Worm (Caenorhabditis elegans) whole organism, young adult: ENCODE data around the gene gtf-2F2.

ENCODE experiments used
- F10E7.11 ChIP-seq: sonication (generic microtip); optimal IDR thresholded peaks from 2 replicates; lab custom pipeline; 2017; ENCODE audit warnings: mild to moderate bottlenecking, missing genetic modification characterization, moderate library complexity, missing compliant biosample characterization
- F37B4.10 ChIP-seq: fragments of 200-800 bp; sonication (Bioruptor generic); IDR thresholded peaks from 2 replicates; pipeline ENCODE4 v1.3.6; 2022; ENCODE audit warnings: missing genetic modification characterization, missing compliant biosample characterization
- F49E8.2 ChIP-seq: sonication (generic microtip); optimal IDR thresholded peaks from 3 replicates; lab custom pipeline; 2017; ENCODE audit warnings: missing genetic modification characterization, mild to moderate bottlenecking, missing compliant biosample characterization, antibody characterized with exemption, moderate library complexity; ENCODE audit not compliant: insufficient read depth
- F52B5.7 ChIP-seq: sonication (generic microtip); optimal IDR thresholded peaks from 2 replicates; lab custom pipeline; 2016; ENCODE audit warnings: mild to moderate bottlenecking, missing genetic modification characterization, missing compliant biosample characterization
- F55B11.4 ChIP-seq: sonication (generic microtip); optimal IDR thresholded peaks from 2 replicates; lab custom pipeline; 2016; ENCODE audit warnings: missing compliant biosample characterization, missing genetic modification characterization, borderline replicate concordance; ENCODE audit not compliant: insufficient read depth
- T07F8.4 ChIP-seq: sonication (generic microtip); optimal IDR thresholded peaks from 2 replicates; lab custom pipeline; 2016; ENCODE audit warnings: mild to moderate bottlenecking, missing genetic modification characterization, moderate library complexity, missing compliant biosample characterization
- Y56A3A.18 ChIP-seq: fragments of 200-800 bp; sonication (Bioruptor generic); IDR thresholded peaks from 2 replicates; pipeline ENCODE4 v1.3.6; 2022; ENCODE audit warnings: missing genetic modification reagents, missing genetic modification characterization, missing compliant biosample characterization
- Y67H2A.10 ChIP-seq: fragments of 200-800 bp; sonication (Bioruptor generic); conservative IDR thresholded peaks from 2 replicates; pipeline ENCODE4 v1.3.6; 2022; ENCODE audit warnings: missing genetic modification reagents, missing genetic modification characterization, missing compliant biosample characterization
- Y79H2A.3 ChIP-seq: fragments of 200-800 bp; sonication (Bioruptor generic); conservative IDR thresholded peaks from 2 replicates; pipeline ENCODE4 v1.3.6; 2022; ENCODE audit warnings: missing genetic modification reagents, missing genetic modification characterization, missing compliant biosample characterization
- Y95B8A.8 ChIP-seq: fragments of 200-800 bp; sonication (Bioruptor generic); IDR thresholded peaks from 2 replicates; pipeline ENCODE4 v1.3.6; 2022; ENCODE audit warnings: missing genetic modification reagents, missing genetic modification characterization, missing compliant biosample characterization
- ama-1 ChIP-seq, 3 experiments: fragments of 150-350 bp in 1 of 3; sonication (generic microtip) in 2 of 3; optimal IDR thresholded peaks; 2 replicates each; lab custom pipeline; 2014 to 2018; ENCODE audit warnings: missing biosample characterization in 2 of 3, missing genetic modification characterization in 2 of 3, missing genetic modification reagents in 2 of 3
- aptf-3 ChIP-seq: fragments of 200-800 bp; sonication (Bioruptor generic); IDR thresholded peaks from 2 replicates; pipeline ENCODE4 v1.3.6; 2022; ENCODE audit warnings: missing genetic modification characterization, missing compliant biosample characterization
- attf-6 ChIP-seq: fragments of 200-800 bp; sonication (Bioruptor generic); IDR thresholded peaks from 2 replicates; pipeline ENCODE4 v1.3.6; 2022; ENCODE audit warnings: missing genetic modification reagents, missing genetic modification characterization, missing compliant biosample characterization
- bed-2 ChIP-seq: fragments of 200-800 bp; sonication (Bioruptor generic); IDR thresholded peaks from 2 replicates; pipeline ENCODE4 v1.3.6; 2022; ENCODE audit warnings: missing genetic modification reagents, missing genetic modification characterization, missing compliant biosample characterization
- ceh-100 ChIP-seq: fragments of 200-800 bp; sonication (Bioruptor generic); IDR thresholded peaks from 2 replicates; pipeline ENCODE4 v1.3.6; 2022; ENCODE audit warnings: missing genetic modification reagents, missing genetic modification characterization, missing compliant biosample characterization
- ceh-58 ChIP-seq: fragments of 200-800 bp; sonication (Bioruptor generic); IDR thresholded peaks from 2 replicates; pipeline ENCODE4 v1.3.6; 2022; ENCODE audit warnings: missing genetic modification characterization, missing compliant biosample characterization
- chd-7 ChIP-seq: sonication (generic microtip); optimal IDR thresholded peaks from 2 replicates; lab custom pipeline; 2016; ENCODE audit warnings: mild to moderate bottlenecking, missing genetic modification characterization, moderate library complexity, missing compliant biosample characterization
- dpl-1 ChIP-seq: fragments of 150-350 bp; optimal IDR thresholded peaks from 2 replicates; lab custom pipeline; 2014; ENCODE audit warnings: missing biosample characterization, missing genetic modification reagents, missing genetic modification characterization
- efl-1 ChIP-seq: fragments of 150-350 bp; optimal IDR thresholded peaks from 2 replicates; lab custom pipeline; 2014; ENCODE audit warnings: missing biosample characterization, missing genetic modification reagents, missing genetic modification characterization
- egl-18 ChIP-seq: fragments of 200-800 bp; sonication (Bioruptor generic); IDR thresholded peaks from 2 replicates; pipeline ENCODE4 v1.3.6; 2022; ENCODE audit warnings: missing genetic modification reagents, missing genetic modification characterization, missing compliant biosample characterization
- ekl-4 ChIP-seq: fragments of 200-800 bp; sonication (Bioruptor generic); IDR thresholded peaks from 2 replicates; pipeline ENCODE4 v1.3.6; 2022; ENCODE audit warnings: missing genetic modification reagents, missing genetic modification characterization, missing compliant biosample characterization
- hlh-26 ChIP-seq: fragments of 200-800 bp; sonication (Bioruptor generic); conservative IDR thresholded peaks from 2 replicates; pipeline ENCODE4 v1.3.6; 2022; ENCODE audit warnings: missing genetic modification reagents, missing genetic modification characterization, missing compliant biosample characterization
- hrde-1 ChIP-seq: sonication (generic microtip); optimal IDR thresholded peaks from 2 replicates; lab custom pipeline; 2016; ENCODE audit warnings: missing genetic modification characterization, mild to moderate bottlenecking, missing compliant biosample characterization, moderate library complexity, missing genotype, missing genetic modification reagents, borderline replicate concordance
- hsf-1 ChIP-seq: fragments of 200-800 bp; sonication (Bioruptor generic); IDR thresholded peaks from 2 replicates; pipeline ENCODE4 v1.3.6; 2022; ENCODE audit warnings: missing genetic modification reagents, missing genetic modification characterization, missing compliant biosample characterization
- lin-26 ChIP-seq: fragments of 200-800 bp; sonication (Bioruptor generic); IDR thresholded peaks from 2 replicates; pipeline ENCODE4 v1.3.6; 2022; ENCODE audit warnings: missing genetic modification reagents, missing genetic modification characterization, missing compliant biosample characterization
- madf-10 ChIP-seq: sonication (generic microtip); optimal IDR thresholded peaks from 2 replicates; lab custom pipeline; 2016; ENCODE audit warnings: mild to moderate bottlenecking, missing genetic modification characterization, missing compliant biosample characterization
- mcd-1 ChIP-seq: fragments of 200-800 bp; sonication (Bioruptor generic); IDR thresholded peaks from 2 replicates; pipeline ENCODE4 v1.3.6; 2022; ENCODE audit warnings: missing genetic modification reagents, missing genetic modification characterization, missing compliant biosample characterization
- mxl-1 ChIP-seq: sonication (generic microtip); optimal IDR thresholded peaks from 2 replicates; lab custom pipeline; 2016; ENCODE audit warnings: missing genetic modification characterization, missing compliant biosample characterization
- pha-4 ChIP-seq: fragments of 150-350 bp; sonication (generic microtip); optimal IDR thresholded peaks from 2 replicates; lab custom pipeline; 2014; ENCODE audit warnings: missing biosample characterization, missing genetic modification reagents, missing genetic modification characterization
- rpc-1 ChIP-seq, 2 experiments: fragments of 150-350 bp in 1 of 2; sonication (generic microtip) in 1 of 2; optimal IDR thresholded peaks; 2 replicates each; lab custom pipeline; 2014 to 2018; ENCODE audit warnings: missing biosample characterization in 1 of 2, missing genetic modification characterization in 1 of 2, missing genetic modification reagents in 1 of 2, missing genotype in 1 of 2
- sea-2 ChIP-seq: fragments of 200-800 bp; sonication (Bioruptor generic); IDR thresholded peaks from 2 replicates; pipeline ENCODE4 v1.3.6; 2022; ENCODE audit warnings: missing genetic modification characterization, missing compliant biosample characterization
- sptf-2 ChIP-seq: fragments of 200-800 bp; sonication (Bioruptor generic); optimal IDR thresholded peaks from 2 replicates; lab custom pipeline; 2018; ENCODE audit warnings: mild to moderate bottlenecking, missing genetic modification characterization, missing compliant biosample characterization
- tlf-1 ChIP-seq: fragments of 200-800 bp; sonication (Bioruptor generic); optimal IDR thresholded peaks from 2 replicates; lab custom pipeline; 2018; ENCODE audit warnings: mild to moderate bottlenecking, missing genetic modification characterization, missing compliant biosample characterization
- unc-62 ChIP-seq: fragments of 150-350 bp; optimal IDR thresholded peaks from 2 replicates; lab custom pipeline; 2014; ENCODE audit warnings: missing biosample characterization, missing genetic modification reagents, missing genetic modification characterization
- ztf-18 ChIP-seq: sonication (generic microtip); optimal IDR thresholded peaks from 2 replicates; lab custom pipeline; 2016; ENCODE audit warnings: missing genotype, mild to moderate bottlenecking, missing genetic modification characterization, missing compliant biosample characterization
- ztf-28 ChIP-seq: fragments of 200-800 bp; sonication (Bioruptor generic); IDR thresholded peaks from 2 replicates; pipeline ENCODE4 v1.3.6; 2022; ENCODE audit warnings: missing genetic modification reagents, missing genetic modification characterization, missing compliant biosample characterization

gtf-2F2 gene

ce11 chrV:19027338-19027737 is 33.6 kb downstream of the gtf-2F2 start:
- TF ChIP-seq lin-26 (GFP tag; lab: Robert Waterston, UW) = no peak
- TF ChIP-seq F10E7.11 (tag; lab: Kevin White, UChicago) = no peak
- no peak for TF ChIP-seq F37B4.10
- no peak for TF ChIP-seq sea-2 (GFP tag; lab: Robert Waterston, UW)
- TF ChIP-seq F52B5.7 (tag; lab: Kevin White, UChicago) = no peak
- TF ChIP-seq Y95B8A.8 (GFP tag; lab: Robert Waterston, UW) = no peak
- no peak for TF ChIP-seq aptf-3 (GFP tag; lab: Robert Waterston, UW)
- no peak for TF ChIP-seq F55B11.4 (tag; lab: Kevin White, UChicago)
- TF ChIP-seq Y56A3A.18 (GFP tag; lab: Robert Waterston, UW) = no peak
- no peak for TF ChIP-seq hlh-26 (GFP tag; lab: Robert Waterston, UW)
- no peak for TF ChIP-seq madf-10 (tag; lab: Kevin White, UChicago)
- TF ChIP-seq dpl-1 (GFP tag; lab: Kevin White, UChicago) = no peak
- no peak for TF ChIP-seq F49E8.2
- TF ChIP-seq efl-1 (GFP tag; lab: Kevin White, UChicago) = no peak
- no peak for TF ChIP-seq ekl-4
- TF ChIP-seq mcd-1 (GFP tag; lab: Robert Waterston, UW) = no peak
- TF ChIP-seq bed-2 = no peak

ce11 chrV:19031456-19031855 is 37.7 kb downstream of the gtf-2F2 start, which contains the start of gene Y39B6A.27:
TSS of gene Y39B6A.27 (plus strand) at chrV:19031756.
- no peak for TF ChIP-seq chd-7 (tag; lab: Kevin White, UChicago)
- no peak for TF ChIP-seq unc-62 (GFP tag; lab: Kevin White, UChicago)
- no peak for TF ChIP-seq ceh-58
- TF ChIP-seq hrde-1 (tag; lab: Kevin White, UChicago) = no peak
- TF ChIP-seq pha-4 = no peak
- no peak for TF ChIP-seq sea-2 (GFP tag; lab: Robert Waterston, UW)
- TF ChIP-seq egl-18 (GFP tag; lab: Robert Waterston, UW) = no peak
- no peak for TF ChIP-seq sptf-2 (GFP tag; lab: Kevin White, UChicago)
- no peak for TF ChIP-seq ztf-28 (GFP tag; lab: Robert Waterston, UW)
- no peak for TF ChIP-seq ceh-100 (GFP tag; lab: Robert Waterston, UW)
- no peak for TF ChIP-seq ama-1 (optimal IDR thresholded peaks at IDR 0.05; lab: Kevin White, UChicago)
- no peak for TF ChIP-seq ama-1 (GFP tag; optimal IDR thresholded peaks at IDR 0.05; lab: Kevin White, UChicago)
- TF ChIP-seq, all 124 proteins: peak for 0

- TF ChIP-seq Y67H2A.10 (GFP tag; lab: Robert Waterston, UW) = no peak
- TF ChIP-seq T07F8.4 = no peak
- no peak for TF ChIP-seq hsf-1 (GFP tag; lab: Robert Waterston, UW)
- TF ChIP-seq tlf-1 (GFP tag; lab: Kevin White, UChicago) = no peak
- TF ChIP-seq attf-6 (GFP tag; lab: Robert Waterston, UW) = no peak
- TF ChIP-seq rpc-1 (optimal IDR thresholded peaks at IDR 0.05; lab: Kevin White, UChicago) = no peak
- TF ChIP-seq rpc-1 (tag; optimal IDR thresholded peaks at IDR 0.05; lab: Kevin White, UChicago) = no peak
- no peak for TF ChIP-seq F55B11.4 (tag; lab: Kevin White, UChicago)
- TF ChIP-seq mxl-1 = no peak
- TF ChIP-seq ztf-18 (tag; lab: Kevin White, UChicago) = no peak
- no peak for TF ChIP-seq hrde-1 (tag; lab: Kevin White, UChicago)
- TF ChIP-seq Y79H2A.3 (GFP tag; lab: Robert Waterston, UW) = no peak
- TF ChIP-seq Y56A3A.18 (GFP tag; lab: Robert Waterston, UW) = no peak
Measured at ce11 chrV:19036061-19036460, 42.3 kb downstream of the gtf-2F2 start.
